Worm (Caenorhabditis elegans) whole organism, young adult: Measurements from ENCODE around the gene C35A5.3.

ENCODE experiments used
- B0035.1 ChIP-seq: sonication (generic microtip); optimal IDR thresholded peaks from 2 replicates; lab custom pipeline; 2016; ENCODE audit warnings: missing genetic modification characterization, mild to moderate bottlenecking, missing compliant biosample characterization, missing genotype, missing genetic modification reagents
- B0336.3 ChIP-seq: fragments of 200-800 bp; sonication (Bioruptor generic); IDR thresholded peaks from 2 replicates; pipeline ENCODE4 v1.3.6; 2022; ENCODE audit warnings: missing genetic modification characterization, missing compliant biosample characterization
- C06A6.2 ChIP-seq: fragments of 200-800 bp; sonication (Bioruptor generic); conservative IDR thresholded peaks from 2 replicates; pipeline ENCODE4 v1.3.6; 2022; ENCODE audit warnings: missing genetic modification characterization, missing compliant biosample characterization
- F22D6.2 ChIP-seq: sonication (generic microtip); optimal IDR thresholded peaks from 2 replicates; lab custom pipeline; 2016; ENCODE audit warnings: mild to moderate bottlenecking, missing genetic modification characterization, missing compliant biosample characterization
- F49E8.2 ChIP-seq: sonication (generic microtip); optimal IDR thresholded peaks from 3 replicates; lab custom pipeline; 2017; ENCODE audit warnings: missing genetic modification characterization, mild to moderate bottlenecking, missing compliant biosample characterization, antibody characterized with exemption, moderate library complexity; ENCODE audit not compliant: insufficient read depth
- F52B5.7 ChIP-seq: sonication (generic microtip); optimal IDR thresholded peaks from 2 replicates; lab custom pipeline; 2016; ENCODE audit warnings: mild to moderate bottlenecking, missing genetic modification characterization, missing compliant biosample characterization
- F55B11.4 ChIP-seq: sonication (generic microtip); optimal IDR thresholded peaks from 2 replicates; lab custom pipeline; 2016; ENCODE audit warnings: missing compliant biosample characterization, missing genetic modification characterization, borderline replicate concordance; ENCODE audit not compliant: insufficient read depth
- F57C9.4 ChIP-seq: sonication (generic microtip); optimal IDR thresholded peaks from 2 replicates; lab custom pipeline; 2017; ENCODE audit warnings: mild to moderate bottlenecking, missing genetic modification characterization, missing compliant biosample characterization
- K11D2.4 ChIP-seq: fragments of 200-800 bp; sonication (Bioruptor generic); IDR thresholded peaks from 2 replicates; pipeline ENCODE4 v1.3.6; 2022; ENCODE audit warnings: missing genetic modification reagents, missing genetic modification characterization, missing compliant biosample characterization
- K12H6.12 ChIP-seq: fragments of 200-800 bp; sonication (Bioruptor generic); optimal IDR thresholded peaks from 2 replicates; lab custom pipeline; 2018; ENCODE audit warnings: mild to moderate bottlenecking, missing genetic modification characterization, missing compliant biosample characterization
- T26A5.8 ChIP-seq: sonication (generic microtip); optimal IDR thresholded peaks from 2 replicates; lab custom pipeline; 2016; ENCODE audit warnings: missing genetic modification characterization, missing compliant biosample characterization
- Y53F4B.3 ChIP-seq: fragments of 200-800 bp; sonication (Bioruptor generic); IDR thresholded peaks from 2 replicates; pipeline ENCODE4 v1.3.6; 2022; ENCODE audit warnings: missing genetic modification reagents, missing genetic modification characterization, missing compliant biosample characterization
- Y67H2A.10 ChIP-seq: fragments of 200-800 bp; sonication (Bioruptor generic); conservative IDR thresholded peaks from 2 replicates; pipeline ENCODE4 v1.3.6; 2022; ENCODE audit warnings: missing genetic modification reagents, missing genetic modification characterization, missing compliant biosample characterization
- akir-1 ChIP-seq: fragments of 200-800 bp; sonication (Bioruptor generic); optimal IDR thresholded peaks from 2 replicates; lab custom pipeline; 2018; ENCODE audit warnings: mild to moderate bottlenecking, missing genetic modification characterization, moderate library complexity, missing compliant biosample characterization
- aptf-2 ChIP-seq: fragments of 200-800 bp; sonication (Bioruptor generic); conservative IDR thresholded peaks from 2 replicates; pipeline ENCODE4 v1.3.6; 2022; ENCODE audit warnings: missing genetic modification reagents, missing genetic modification characterization, missing compliant biosample characterization
- atf-7 ChIP-seq: sonication (generic microtip); optimal IDR thresholded peaks from 2 replicates; lab custom pipeline; 2017; ENCODE audit warnings: mild to moderate bottlenecking, missing genetic modification characterization, missing compliant biosample characterization
- attf-3 ChIP-seq: fragments of 200-800 bp; sonication (Bioruptor generic); conservative IDR thresholded peaks from 2 replicates; pipeline ENCODE4 v1.3.6; 2022; ENCODE audit warnings: missing genetic modification reagents, missing genetic modification characterization, missing compliant biosample characterization
- attf-6 ChIP-seq: fragments of 200-800 bp; sonication (Bioruptor generic); IDR thresholded peaks from 2 replicates; pipeline ENCODE4 v1.3.6; 2022; ENCODE audit warnings: missing genetic modification reagents, missing genetic modification characterization, missing compliant biosample characterization
- bed-2 ChIP-seq: fragments of 200-800 bp; sonication (Bioruptor generic); IDR thresholded peaks from 2 replicates; pipeline ENCODE4 v1.3.6; 2022; ENCODE audit warnings: missing genetic modification reagents, missing genetic modification characterization, missing compliant biosample characterization
- ceh-27 ChIP-seq: fragments of 200-800 bp; sonication (Bioruptor generic); optimal IDR thresholded peaks from 2 replicates; lab custom pipeline; 2018; ENCODE audit warnings: mild to moderate bottlenecking, missing genetic modification characterization, moderate library complexity, missing compliant biosample characterization
- ceh-91 ChIP-seq: fragments of 200-800 bp; sonication (Bioruptor generic); IDR thresholded peaks from 2 replicates; pipeline ENCODE4 v1.3.6; 2022; ENCODE audit warnings: missing genetic modification reagents, missing genetic modification characterization, missing compliant biosample characterization
- die-1 ChIP-seq: sonication (generic microtip); optimal IDR thresholded peaks from 2 replicates; lab custom pipeline; 2016; ENCODE audit warnings: missing genotype, mild to moderate bottlenecking, missing genetic modification characterization, missing compliant biosample characterization
- dpl-1 ChIP-seq: fragments of 150-350 bp; optimal IDR thresholded peaks from 2 replicates; lab custom pipeline; 2014; ENCODE audit warnings: missing biosample characterization, missing genetic modification reagents, missing genetic modification characterization
- gei-17 ChIP-seq: fragments of 200-800 bp; sonication (Bioruptor generic); optimal IDR thresholded peaks from 2 replicates; lab custom pipeline; 2018; ENCODE audit warnings: mild to moderate bottlenecking, missing genetic modification characterization, missing compliant biosample characterization
- hlh-26 ChIP-seq: fragments of 200-800 bp; sonication (Bioruptor generic); conservative IDR thresholded peaks from 2 replicates; pipeline ENCODE4 v1.3.6; 2022; ENCODE audit warnings: missing genetic modification reagents, missing genetic modification characterization, missing compliant biosample characterization
- hmg-1.2 ChIP-seq: fragments of 200-800 bp; sonication (Bioruptor generic); IDR thresholded peaks from 2 replicates; pipeline ENCODE4 v1.3.6; 2022; ENCODE audit warnings: missing genetic modification reagents, missing genetic modification characterization, missing compliant biosample characterization
- hmg-20 ChIP-seq: fragments of 200-800 bp; sonication (Bioruptor generic); IDR thresholded peaks from 2 replicates; pipeline ENCODE4 v1.3.6; 2022; ENCODE audit warnings: missing genetic modification reagents, missing genetic modification characterization, missing compliant biosample characterization
- hrde-1 ChIP-seq: sonication (generic microtip); optimal IDR thresholded peaks from 2 replicates; lab custom pipeline; 2016; ENCODE audit warnings: missing genetic modification characterization, mild to moderate bottlenecking, missing compliant biosample characterization, moderate library complexity, missing genotype, missing genetic modification reagents, borderline replicate concordance
- lag-1 ChIP-seq: fragments of 200-800 bp; sonication (Bioruptor generic); IDR thresholded peaks from 2 replicates; pipeline ENCODE4 v1.3.6; 2022; ENCODE audit warnings: missing genetic modification reagents, missing genetic modification characterization, missing compliant biosample characterization
- let-526 ChIP-seq: fragments of 200-800 bp; sonication (Bioruptor generic); IDR thresholded peaks from 2 replicates; pipeline ENCODE4 v1.3.6; 2022; ENCODE audit warnings: missing genetic modification reagents, missing genetic modification characterization, missing compliant biosample characterization
- lsl-1 ChIP-seq: fragments of 200-800 bp; sonication (Bioruptor generic); optimal IDR thresholded peaks from 2 replicates; lab custom pipeline; 2018; ENCODE audit warnings: mild to moderate bottlenecking, missing genetic modification characterization, moderate library complexity, missing compliant biosample characterization
- madf-6 ChIP-seq: fragments of 200-800 bp; sonication (Bioruptor generic); IDR thresholded peaks from 2 replicates; pipeline ENCODE4 v1.3.6; 2022; ENCODE audit warnings: missing genetic modification reagents, missing genetic modification characterization, missing compliant biosample characterization
- nfya-2 ChIP-seq: fragments of 200-800 bp; sonication (Bioruptor generic); IDR thresholded peaks from 2 replicates; pipeline ENCODE4 v1.3.6; 2022; ENCODE audit warnings: missing genetic modification reagents, missing genetic modification characterization, missing compliant biosample characterization
- nhr-120 ChIP-seq: fragments of 200-800 bp; sonication (Bioruptor generic); IDR thresholded peaks from 2 replicates; pipeline ENCODE4 v1.3.6; 2022; ENCODE audit warnings: missing genetic modification characterization, missing compliant biosample characterization
- nhr-179 ChIP-seq: sonication (generic microtip); optimal IDR thresholded peaks from 2 replicates; lab custom pipeline; 2016; ENCODE audit warnings: mild to moderate bottlenecking, missing genetic modification characterization, missing compliant biosample characterization
- nhr-90 ChIP-seq: sonication (generic microtip); optimal IDR thresholded peaks from 2 replicates; lab custom pipeline; 2016; ENCODE audit warnings: missing genotype, mild to moderate bottlenecking, missing genetic modification characterization, missing compliant biosample characterization
- pbrm-1 ChIP-seq: fragments of 200-800 bp; sonication (Bioruptor generic); IDR thresholded peaks from 2 replicates; pipeline ENCODE4 v1.3.6; 2022; ENCODE audit warnings: missing genetic modification reagents, missing genetic modification characterization, missing compliant biosample characterization
- rcor-1 ChIP-seq: fragments of 200-800 bp; sonication (Bioruptor generic); IDR thresholded peaks from 2 replicates; pipeline ENCODE4 v1.3.6; 2022; ENCODE audit warnings: missing genetic modification reagents, missing genetic modification characterization, missing compliant biosample characterization
- rec-8 ChIP-seq, 2 experiments: sonication (generic microtip); optimal IDR thresholded peaks; 2 replicates each; lab custom pipeline; 2016; ENCODE audit warnings: mild to moderate bottlenecking in 2 of 2, missing genetic modification characterization in 2 of 2, missing genetic modification reagents in 2 of 2, missing genotype in 2 of 2, missing biosample characterization in 1 of 2, missing compliant biosample characterization in 1 of 2, moderate library complexity in 1 of 2
- rpc-1 ChIP-seq, 2 experiments: fragments of 150-350 bp in 1 of 2; sonication (generic microtip) in 1 of 2; optimal IDR thresholded peaks; 2 replicates each; lab custom pipeline; 2014 to 2018; ENCODE audit warnings: missing biosample characterization in 1 of 2, missing genetic modification characterization in 1 of 2, missing genetic modification reagents in 1 of 2, missing genotype in 1 of 2
- sdz-38 ChIP-seq: sonication (generic microtip); optimal IDR thresholded peaks from 2 replicates; lab custom pipeline; 2016; ENCODE audit warnings: missing genotype, missing genetic modification characterization, missing compliant biosample characterization
- sea-2 ChIP-seq: fragments of 200-800 bp; sonication (Bioruptor generic); IDR thresholded peaks from 2 replicates; pipeline ENCODE4 v1.3.6; 2022; ENCODE audit warnings: missing genetic modification characterization, missing compliant biosample characterization
- snpc-3.4 ChIP-seq: sonication (generic microtip); optimal IDR thresholded peaks from 2 replicates; lab custom pipeline; 2017; ENCODE audit warnings: missing genetic modification characterization, mild to moderate bottlenecking, missing compliant biosample characterization, antibody characterized with exemption, moderate library complexity, missing genotype, missing genetic modification reagents
- tbx-9 ChIP-seq: sonication (generic microtip); optimal IDR thresholded peaks from 2 replicates; lab custom pipeline; 2016; ENCODE audit warnings: borderline replicate concordance, missing genetic modification characterization, inconsistent platforms, missing compliant biosample characterization
- unc-130 ChIP-seq: sonication (generic microtip); optimal IDR thresholded peaks from 2 replicates; lab custom pipeline; 2016; ENCODE audit warnings: missing genetic modification reagents, missing genetic modification characterization, missing compliant biosample characterization
- zfh-2 ChIP-seq: fragments of 200-800 bp; sonication (Bioruptor generic); conservative IDR thresholded peaks from 2 replicates; pipeline ENCODE4 v1.3.6; 2022; ENCODE audit warnings: missing genetic modification reagents, missing genetic modification characterization, missing compliant biosample characterization
- zim-3 ChIP-seq: sonication (generic microtip); optimal IDR thresholded peaks from 2 replicates; lab custom pipeline; 2017; ENCODE audit warnings: mild to moderate bottlenecking, missing genetic modification characterization, moderate library complexity, missing compliant biosample characterization
- ztf-18 ChIP-seq: sonication (generic microtip); optimal IDR thresholded peaks from 2 replicates; lab custom pipeline; 2016; ENCODE audit warnings: missing genotype, mild to moderate bottlenecking, missing genetic modification characterization, missing compliant biosample characterization

The C35A5.3 gene

DNA sequence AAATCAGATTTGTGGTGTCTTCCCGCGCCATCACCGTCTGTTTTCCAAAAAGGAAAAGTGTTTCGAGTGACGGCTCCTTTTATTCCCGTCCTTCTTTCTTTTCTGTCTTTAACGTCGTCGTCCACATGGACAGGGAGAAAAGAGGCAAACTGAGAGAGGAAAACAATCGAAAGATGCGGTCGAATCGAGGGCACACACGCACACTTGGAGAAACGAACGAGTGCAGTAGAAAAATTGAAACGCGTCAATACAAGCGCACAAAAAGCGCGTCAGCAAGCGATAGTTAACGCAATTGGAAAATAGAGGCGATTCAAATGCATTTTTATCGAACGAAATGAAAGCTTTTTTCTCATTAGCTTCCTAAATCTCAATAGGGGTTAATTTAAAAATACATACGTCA lies 35.6 kb upstream of the C35A5.3 start (continued):
- TF ChIP-seq sdz-38 (no peak), die-1 (tag; lab: Kevin White, UChicago) (no peak), dpl-1 (GFP tag; lab: Kevin White, UChicago) (peak; percentile 69), ztf-18 (tag; lab: Kevin White, UChicago) (peak; percentile 97), B0336.3 (GFP tag; lab: Robert Waterston, UW) (peak; percentile 42; the same call in 1 of the 2 replicates), unc-130 (GFP tag; lab: Kevin White, UChicago) (no peak), nfya-2 (GFP tag; lab: Robert Waterston, UW) (no peak), atf-7 (tag; lab: Kevin White, UChicago) (peak; percentile 61), C06A6.2 (GFP tag; lab: Robert Waterston, UW) (0 out of 2 replicates have a peak, but pooled peaks have one; percentile 60), lsl-1 (GFP tag; lab: Kevin White, UChicago) (peak; percentile 30), hlh-26 (GFP tag; lab: Robert Waterston, UW) (no peak), K11D2.4 (GFP tag; lab: Robert Waterston, UW) (peak; percentile 71), K12H6.12 (tag; lab: Kevin White, UChicago) (peak; percentile 92), B0035.1 (tag; lab: Kevin White, UChicago) (no peak), F52B5.7 (tag; lab: Kevin White, UChicago) (no peak), bed-2 (GFP tag; lab: Robert Waterston, UW) (no peak), ceh-27 (GFP tag; lab: Kevin White, UChicago) (peak; percentile 88), rpc-1 (optimal IDR thresholded peaks at IDR 0.05; lab: Kevin White, UChicago) (no peak), rpc-1 (tag; optimal IDR thresholded peaks at IDR 0.05; lab: Kevin White, UChicago) (no peak), madf-6 (GFP tag; lab: Robert Waterston, UW) (0 out of 2 replicates have a peak, but pooled peaks have one; percentile 52), nhr-90 (tag; lab: Kevin White, UChicago) (no peak), attf-3 (GFP tag; lab: Robert Waterston, UW) (0 out of 2 replicates have a peak, but pooled peaks have one; percentile 59), F49E8.2 (tag; lab: Kevin White, UChicago) (no peak), Y67H2A.10 (GFP tag; lab: Robert Waterston, UW) (no peak), aptf-2 (GFP tag; lab: Robert Waterston, UW) (no peak), tbx-9 (no peak), lag-1 (no peak), hmg-1.2 (GFP tag; lab: Robert Waterston, UW) (peak; percentile 54), zfh-2 (GFP tag; lab: Robert Waterston, UW) (peak; percentile 90), gei-17 (GFP tag; lab: Kevin White, UChicago) (no peak), hmg-20 (GFP tag; lab: Robert Waterston, UW) (peak; percentile 86; the same call in 1 of the 2 replicates), F22D6.2 (tag; lab: Kevin White, UChicago) (no peak), rec-8 (tag; optimal IDR thresholded peaks at IDR 0.05; lab: Kevin White, UChicago) (no peak), attf-6 (no peak), F57C9.4 (tag; lab: Kevin White, UChicago) (no peak), hrde-1 (tag; lab: Kevin White, UChicago) (no peak), Y53F4B.3 (GFP tag; lab: Robert Waterston, UW) (no peak), ceh-91 (GFP tag; lab: Robert Waterston, UW) (no peak), pbrm-1 (GFP tag; lab: Robert Waterston, UW) (peak; percentile 88), F55B11.4 (tag; lab: Kevin White, UChicago) (no peak), T26A5.8 (tag; lab: Kevin White, UChicago) (no peak), snpc-3.4 (tag; lab: Kevin White, UChicago) (no peak), sea-2 (GFP tag; lab: Robert Waterston, UW) (no peak), nhr-120 (GFP tag; lab: Robert Waterston, UW) (no peak), akir-1 (no peak), let-526 (0 out of 2 replicates have a peak, but pooled peaks have one; percentile 65), nhr-179 (tag; lab: Kevin White, UChicago) (no peak), zim-3 (tag; lab: Kevin White, UChicago) (no peak), rcor-1 (GFP tag; lab: Robert Waterston, UW) (peak; percentile 50; the same call in 1 of the 2 replicates)
